Worm (Caenorhabditis elegans) whole organism, L1 larva: ENCODE measurements around the gene F56D5.5.

Source experiments
- C04F5.9 ChIP-seq: sonication (generic microtip); optimal IDR thresholded peaks from 2 replicates; lab custom pipeline; 2016; ENCODE audit warnings: missing genetic modification characterization, missing compliant biosample characterization
- F16B12.6 ChIP-seq: fragments of 150-350 bp; optimal IDR thresholded peaks from 2 replicates; lab custom pipeline; 2014; ENCODE audit warnings: missing biosample characterization, missing genetic modification characterization
- blmp-1 ChIP-seq: fragments of 150-350 bp; optimal IDR thresholded peaks from 2 replicates; lab custom pipeline; 2014; ENCODE audit warnings: missing biosample characterization, missing genetic modification characterization
- ceh-88 ChIP-seq: fragments of 200-800 bp; sonication (Bioruptor generic); IDR thresholded peaks from 2 replicates; pipeline ENCODE4 v1.3.6; 2022; ENCODE audit warnings: missing genetic modification characterization, missing compliant biosample characterization
- ceh-90 ChIP-seq: sonication (generic microtip); optimal IDR thresholded peaks from 2 replicates; lab custom pipeline; 2016; ENCODE audit warnings: missing genetic modification characterization, missing compliant biosample characterization
- dpl-1 ChIP-seq, 3 experiments: fragments of 150-350 bp in 2 of 3; sonication (generic microtip) in 1 of 3; optimal IDR thresholded peaks; 2 replicates each; lab custom pipeline; 2014 to 2017; ENCODE audit warnings: missing biosample characterization in 3 of 3, missing genetic modification characterization in 3 of 3, missing genetic modification reagents in 3 of 3
- dsc-1 ChIP-seq: sonication (generic microtip); optimal IDR thresholded peaks from 2 replicates; lab custom pipeline; 2016; ENCODE audit warnings: mild to moderate bottlenecking, missing genetic modification characterization, missing compliant biosample characterization
- efl-1 ChIP-seq, 4 experiments: fragments of 150-350 bp; optimal IDR thresholded peaks in 3 of 4; peaks in 1 of 4; 1 replicate in 1 of 4; 2 replicates in 3 of 4; lab custom pipeline; 2014; ENCODE audit warnings: missing biosample characterization in 2 of 4, missing genetic modification characterization in 2 of 4, missing genetic modification reagents in 2 of 4
- efl-3 ChIP-seq: fragments of 200-800 bp; sonication (Bioruptor generic); optimal IDR thresholded peaks from 2 replicates; lab custom pipeline; 2018; ENCODE audit warnings: mild to moderate bottlenecking, missing genetic modification characterization, missing compliant biosample characterization
- egl-13 ChIP-seq: sonication (generic microtip); optimal IDR thresholded peaks from 2 replicates; lab custom pipeline; 2016; ENCODE audit warnings: missing genotype, missing genetic modification reagents, missing genetic modification characterization, missing compliant biosample characterization
- elt-3 ChIP-seq, 6 experiments: fragments of 150-350 bp in 1 of 6; sonication (generic microtip); optimal IDR thresholded peaks; 2 replicates each; lab custom pipeline; 2017 to 2018; ENCODE audit warnings: missing biosample characterization in 6 of 6, missing genetic modification characterization in 6 of 6, inconsistent platforms in 1 of 6
- ets-5 ChIP-seq: fragments of 200-800 bp; sonication (Bioruptor generic); IDR thresholded peaks from 2 replicates; pipeline ENCODE4 v1.3.6; 2022; ENCODE audit warnings: missing genetic modification characterization, missing compliant biosample characterization
- fkh-8 ChIP-seq: sonication (generic microtip); optimal IDR thresholded peaks from 2 replicates; lab custom pipeline; 2016; ENCODE audit warnings: mild to moderate bottlenecking, missing genetic modification characterization, missing compliant biosample characterization
- fos-1 ChIP-seq: fragments of 150-350 bp; optimal IDR thresholded peaks from 2 replicates; lab custom pipeline; 2014; ENCODE audit warnings: missing biosample characterization, missing genetic modification characterization
- grh-1 ChIP-seq: fragments of 200-800 bp; sonication (Bioruptor generic); IDR thresholded peaks from 2 replicates; pipeline ENCODE4 v1.3.6; 2022; ENCODE audit warnings: missing genetic modification reagents, missing genetic modification characterization, missing compliant biosample characterization
- hpl-2 ChIP-seq: fragments of 150-350 bp; optimal IDR thresholded peaks from 2 replicates; lab custom pipeline; 2014; ENCODE audit warnings: missing biosample characterization, missing genetic modification reagents, missing genetic modification characterization
- irx-1 ChIP-seq: sonication (generic microtip); optimal IDR thresholded peaks from 2 replicates; lab custom pipeline; 2016; ENCODE audit warnings: missing genetic modification characterization, missing compliant biosample characterization
- isw-1 ChIP-seq: fragments of 200-800 bp; sonication (Bioruptor generic); IDR thresholded peaks from 2 replicates; pipeline ENCODE4 v1.3.6; 2022; ENCODE audit warnings: missing genetic modification characterization, missing compliant biosample characterization
- jun-1 ChIP-seq: fragments of 150-350 bp; optimal IDR thresholded peaks from 2 replicates; lab custom pipeline; 2014; ENCODE audit warnings: missing biosample characterization, missing genetic modification reagents, missing genetic modification characterization
- lsy-2 ChIP-seq, 2 experiments: fragments of 150-350 bp; optimal IDR thresholded peaks; 2 replicates each; lab custom pipeline; 2014; ENCODE audit warnings: missing biosample characterization in 2 of 2, missing genetic modification characterization in 2 of 2
- mdl-1 ChIP-seq, 2 experiments: fragments of 150-350 bp; optimal IDR thresholded peaks; 2 replicates each; lab custom pipeline; 2014 to 2017; ENCODE audit warnings: missing biosample characterization in 2 of 2, missing genetic modification characterization in 2 of 2, inconsistent platforms in 1 of 2
- nhr-47 ChIP-seq: sonication (generic microtip); optimal IDR thresholded peaks from 2 replicates; lab custom pipeline; 2016; ENCODE audit warnings: mild to moderate bottlenecking, missing genetic modification characterization, moderate library complexity, missing compliant biosample characterization
- nhr-90 ChIP-seq: sonication (generic microtip); optimal IDR thresholded peaks from 2 replicates; lab custom pipeline; 2016; ENCODE audit warnings: mild to moderate bottlenecking, missing genetic modification characterization, missing compliant biosample characterization; ENCODE audit not compliant: poor library complexity
- pag-3 ChIP-seq: sonication (generic microtip); optimal IDR thresholded peaks from 2 replicates; lab custom pipeline; 2017; ENCODE audit warnings: missing genetic modification characterization, mild to moderate bottlenecking, missing compliant biosample characterization, antibody characterized with exemption, borderline replicate concordance; ENCODE audit not compliant: insufficient read depth
- pqm-1 ChIP-seq: sonication (generic microtip); optimal IDR thresholded peaks from 3 replicates; lab custom pipeline; 2017; ENCODE audit warnings: missing biosample characterization, missing genetic modification characterization
- snpc-4 ChIP-seq: fragments of 150-350 bp; optimal IDR thresholded peaks from 2 replicates; lab custom pipeline; 2014; ENCODE audit warnings: missing biosample characterization, missing genetic modification characterization
- snu-23 ChIP-seq: sonication (generic microtip); optimal IDR thresholded peaks from 2 replicates; lab custom pipeline; 2016; ENCODE audit warnings: missing genetic modification characterization, missing compliant biosample characterization
- sptf-1 ChIP-seq: fragments of 150-350 bp; optimal IDR thresholded peaks from 2 replicates; lab custom pipeline; 2014; ENCODE audit warnings: missing biosample characterization, missing genetic modification characterization
- sup-37 ChIP-seq: fragments of 200-800 bp; sonication (Bioruptor generic); optimal IDR thresholded peaks from 2 replicates; lab custom pipeline; 2018; ENCODE audit warnings: mild to moderate bottlenecking, missing genetic modification characterization, missing compliant biosample characterization
- tbx-2 ChIP-seq: sonication (generic microtip); optimal IDR thresholded peaks from 2 replicates; lab custom pipeline; 2016; ENCODE audit warnings: missing genetic modification characterization, missing compliant biosample characterization
- unc-30 ChIP-seq: sonication (generic microtip); optimal IDR thresholded peaks from 2 replicates; lab custom pipeline; 2017; ENCODE audit warnings: missing biosample characterization, missing genetic modification characterization
- unc-98 ChIP-seq: fragments of 200-800 bp; sonication (Bioruptor generic); IDR thresholded peaks from 2 replicates; pipeline ENCODE4 v1.3.6; 2022; ENCODE audit warnings: missing genetic modification characterization, missing compliant biosample characterization
- xbp-1 ChIP-seq: sonication (generic microtip); optimal IDR thresholded peaks from 2 replicates; lab custom pipeline; 2016; ENCODE audit warnings: missing genetic modification characterization, missing compliant biosample characterization
- ztf-4 ChIP-seq: fragments of 150-350 bp; optimal IDR thresholded peaks from 2 replicates; lab custom pipeline; 2014; ENCODE audit warnings: missing biosample characterization, missing genetic modification characterization

The F56D5.5 gene

DNA sequence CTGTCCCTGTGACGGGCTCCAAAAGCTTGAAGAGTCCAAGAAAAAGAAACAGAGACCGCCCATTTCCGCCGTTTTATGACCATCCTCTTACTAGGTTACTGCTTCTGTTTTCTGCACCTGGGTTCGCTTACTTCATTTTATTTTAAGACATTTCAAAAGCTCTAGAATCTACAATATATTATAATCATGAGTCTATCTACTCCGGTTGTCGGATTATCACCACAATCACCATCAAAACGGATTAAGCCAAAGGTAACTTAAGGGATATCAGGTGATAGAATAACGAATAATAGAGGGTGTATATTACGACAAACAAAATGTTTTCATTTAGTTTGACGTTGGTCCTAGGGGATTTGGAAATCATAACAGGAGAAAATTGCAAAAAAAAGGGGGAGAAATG, 24.4 kb upstream of the F56D5.5 start:
- TF ChIP-seq fkh-8 (tag; lab: Kevin White, UChicago) (peak; percentile 6), ceh-90 (tag; lab: Kevin White, UChicago) (no peak), ceh-88 (no peak), dsc-1 (tag; lab: Kevin White, UChicago) (peak; percentile 73), blmp-1 (tag; lab: Kevin White, UChicago) (no peak), pqm-1 (tag; lab: Kevin White, UChicago) (no peak), F16B12.6 (no peak), sup-37 (GFP tag; lab: Kevin White, UChicago) (no peak), irx-1 (tag; lab: Kevin White, UChicago) (no peak), snu-23 (GFP tag; lab: Kevin White, UChicago) (no peak), elt-3 (tag; optimal IDR thresholded peaks at IDR 0.05; lab: Kevin White, UChicago) (no peak), snpc-4 (tag; lab: Kevin White, UChicago) (no peak), efl-3 (GFP tag; lab: Kevin White, UChicago) (no peak), efl-1 (optimal IDR thresholded peaks at IDR 0.05; lab: Kevin White, UChicago) (no peak), efl-1 (GFP tag; optimal IDR thresholded peaks at IDR 0.05 in 1 of 2; lab: Kevin White, UChicago) (peak in 1 of 2 experiments; percentile 65)
- TF ChIP-seq, all 84 proteins: peak for 3

DNA sequence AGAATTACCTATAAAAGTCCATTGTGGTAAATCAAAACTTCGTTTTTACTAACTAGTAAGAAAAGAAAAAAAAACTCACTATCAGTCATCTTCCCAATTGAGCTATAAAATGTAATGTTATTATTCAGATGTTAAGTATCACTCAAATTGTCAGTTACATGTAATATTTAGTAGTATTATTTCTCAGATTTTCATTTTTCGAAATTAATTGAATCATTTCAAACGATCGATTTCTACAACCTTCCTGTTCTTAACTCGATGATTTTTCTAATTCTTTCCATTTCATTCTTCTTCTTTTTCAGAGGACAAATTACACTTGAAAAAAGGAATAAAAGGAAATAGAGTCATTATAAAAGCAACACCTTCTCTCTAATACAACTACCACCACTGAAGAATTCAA, 20.1 kb upstream of the F56D5.5 start, which contains the start of gene F59B8.1:
Gene F59B8.1, plus strand, starts transcription at position 301 of the 400 bp plus-strand sequence.
- TF ChIP-seq ets-5 (GFP tag; lab: Robert Waterston, UW) = no peak
- TF ChIP-seq elt-3 (tag; optimal IDR thresholded peaks at IDR 0.05; lab: Kevin White, UChicago) = no peak
- TF ChIP-seq nhr-47 (tag; lab: Kevin White, UChicago) = no peak
- TF ChIP-seq pag-3 = no peak
- TF ChIP-seq fkh-8 (tag; lab: Kevin White, UChicago) = no peak
- TF ChIP-seq jun-1 (tag; lab: Kevin White, UChicago) = no peak
- TF ChIP-seq lsy-2 (tag; optimal IDR thresholded peaks at IDR 0.05; lab: Kevin White, UChicago) = no peak
- no peak for TF ChIP-seq unc-98 (GFP tag; lab: Robert Waterston, UW)
- TF ChIP-seq sup-37 (GFP tag; lab: Kevin White, UChicago) = no peak
- no peak for TF ChIP-seq hpl-2
- no peak for TF ChIP-seq mdl-1 (tag; optimal IDR thresholded peaks at IDR 0.05; lab: Kevin White, UChicago)
- TF ChIP-seq grh-1 (GFP tag; lab: Robert Waterston, UW) = no peak
- TF ChIP-seq egl-13 (tag; lab: Kevin White, UChicago) = no peak
- TF ChIP-seq xbp-1 (tag; lab: Kevin White, UChicago) = no peak
- no peak for TF ChIP-seq sptf-1 (tag; lab: Kevin White, UChicago)
- no peak for TF ChIP-seq ceh-88
- TF ChIP-seq fos-1 = no peak
- TF ChIP-seq unc-30 (tag; lab: Kevin White, UChicago) = no peak
- no peak for TF ChIP-seq nhr-90
- no peak for TF ChIP-seq tbx-2 (tag; lab: Kevin White, UChicago)

DNA sequence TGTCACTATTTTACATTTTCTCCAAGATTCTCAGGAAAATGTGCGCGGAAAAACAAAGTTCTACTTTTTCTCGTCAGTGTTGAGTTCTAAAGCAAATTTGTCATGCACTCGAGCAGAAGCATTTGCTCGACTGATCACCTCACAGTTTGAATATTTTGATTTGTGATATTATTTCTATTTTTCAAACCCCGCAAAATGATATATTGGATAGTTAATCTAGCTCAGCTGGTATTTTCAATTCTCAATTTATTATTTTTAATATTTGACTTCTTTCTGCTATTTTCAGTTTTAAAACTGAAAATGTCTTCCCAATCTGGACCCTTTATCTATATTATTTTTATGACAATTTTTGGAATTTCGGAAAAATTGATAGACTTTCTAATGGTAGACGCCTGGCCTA, 15.2 kb upstream of the F56D5.5 start, which contains the start of gene srxa-2:
Gene srxa-2, plus strand, starts transcription at position 301 of the 400 bp plus-strand sequence.
- TF ChIP-seq dpl-1 (GFP tag; optimal IDR thresholded peaks at IDR 0.05; lab: Kevin White, UChicago) = no peak
- no peak for TF ChIP-seq ztf-4 (tag; lab: Kevin White, UChicago)
- peak; percentile 7 for TF ChIP-seq fkh-8 (tag; lab: Kevin White, UChicago)
- no peak for TF ChIP-seq C04F5.9

DNA sequence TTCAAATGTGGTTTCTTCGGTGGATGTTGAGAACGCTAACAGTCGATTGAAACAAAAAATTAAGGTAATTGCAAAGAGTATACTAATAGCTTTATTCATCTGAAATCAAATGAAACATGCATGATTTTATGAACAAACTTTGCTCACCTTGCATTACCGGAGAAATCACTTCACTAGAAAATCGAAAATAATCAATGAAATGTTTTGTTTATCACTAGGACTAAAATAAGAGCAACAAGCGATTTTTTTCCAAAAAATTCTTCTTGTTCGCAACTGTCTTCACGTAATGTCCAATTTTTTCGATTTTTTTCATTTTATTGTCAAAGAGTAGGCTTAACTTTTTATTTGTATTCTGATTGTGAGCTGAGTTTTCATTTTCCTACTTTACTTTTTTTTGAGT, 14.5 kb upstream of the F56D5.5 start, which contains the start of gene F56D5.9:
Gene F56D5.9, minus strand, starts transcription at position 101 of the 400 bp plus-strand sequence.
- TF ChIP-seq efl-1 (optimal IDR thresholded peaks at IDR 0.05; lab: Kevin White, UChicago) (no peak), efl-1 (GFP tag; optimal IDR thresholded peaks at IDR 0.05 in 1 of 2; lab: Kevin White, UChicago) (peak in 1 of 2 experiments; percentile 62), isw-1 (GFP tag; lab: Robert Waterston, UW) (no peak)
